Worm (Caenorhabditis elegans) whole organism, mixed stage, embryonic: ENCODE results near the gene T27A10.2.

ENCODE experiments used
- ceh-39 ChIP-seq: fragments of 150-350 bp; optimal IDR thresholded peaks from 2 replicates; lab custom pipeline; 2014; ENCODE audit warnings: missing biosample characterization, missing genetic modification characterization
- elt-3 ChIP-seq: fragments of 150-350 bp; optimal IDR thresholded peaks from 2 replicates; lab custom pipeline; 2014; ENCODE audit warnings: missing biosample characterization, missing genetic modification characterization
- flh-1 ChIP-seq: fragments of 200-800 bp; sonication (Bioruptor generic); optimal IDR thresholded peaks from 2 replicates; lab custom pipeline; 2018; ENCODE audit warnings: mild to moderate bottlenecking, missing genetic modification characterization, moderate library complexity, missing compliant biosample characterization
- mep-1 ChIP-seq: fragments of 150-350 bp; optimal IDR thresholded peaks from 2 replicates; lab custom pipeline; 2017; ENCODE audit warnings: missing biosample characterization, missing genetic modification reagents, missing genetic modification characterization, inconsistent platforms
- nhr-237 ChIP-seq: fragments of 150-350 bp; optimal IDR thresholded peaks from 2 replicates; lab custom pipeline; 2014; ENCODE audit warnings: missing biosample characterization, missing genetic modification characterization
- nhr-76 ChIP-seq: sonication (generic microtip); optimal IDR thresholded peaks from 2 replicates; lab custom pipeline; 2017; ENCODE audit warnings: missing biosample characterization, missing genetic modification characterization
- pha-4 ChIP-seq: fragments of 150-350 bp; optimal IDR thresholded peaks from 2 replicates; lab custom pipeline; 2018; ENCODE audit warnings: missing biosample characterization, missing genetic modification reagents, missing genetic modification characterization
- unc-120 ChIP-seq: sonication (generic microtip); optimal IDR thresholded peaks from 2 replicates; lab custom pipeline; 2017; ENCODE audit warnings: missing genetic modification characterization, missing compliant biosample characterization; ENCODE audit not compliant: poor library complexity, severe bottlenecking
- unc-62 ChIP-seq: fragments of 150-350 bp; optimal IDR thresholded peaks from 2 replicates; lab custom pipeline; 2014; ENCODE audit warnings: missing biosample characterization, missing genetic modification reagents, missing genetic modification characterization
- zip-8 ChIP-seq: fragments of 150-350 bp; optimal IDR thresholded peaks from 2 replicates; lab custom pipeline; 2014; ENCODE audit warnings: missing biosample characterization, missing genetic modification characterization
- ztf-11 ChIP-seq: fragments of 150-350 bp; optimal IDR thresholded peaks from 2 replicates; lab custom pipeline; 2014; ENCODE audit warnings: missing biosample characterization, missing genetic modification characterization

DNA sequence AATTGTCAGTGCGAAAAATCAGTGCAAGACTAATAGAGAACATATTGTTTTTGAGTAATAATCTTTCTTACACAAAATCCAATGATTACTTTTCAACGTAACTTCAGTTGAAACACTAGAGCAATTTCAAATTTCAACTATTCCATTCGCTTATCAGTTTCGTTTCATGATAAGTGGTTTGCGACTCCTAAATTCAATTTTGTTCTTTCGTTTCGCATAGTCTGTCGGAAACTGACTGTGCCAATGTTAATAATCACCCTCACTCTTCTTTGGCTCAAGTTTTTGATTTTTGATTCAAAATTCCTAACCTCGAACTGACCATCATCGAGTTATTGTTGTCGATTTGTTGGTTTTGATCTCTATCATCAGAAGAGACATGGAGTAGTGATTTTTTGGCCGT lies 37.0 kb upstream of the T27A10.2 start:
- no peak for TF ChIP-seq pha-4 (tag; lab: Kevin White, UChicago)
- TF ChIP-seq nhr-76 (tag; lab: Kevin White, UChicago) = no peak
- no peak for TF ChIP-seq nhr-237 (tag; lab: Kevin White, UChicago)
- no peak for TF ChIP-seq unc-62 (GFP tag; lab: Kevin White, UChicago)
- TF ChIP-seq mep-1 = no peak
- TF ChIP-seq ztf-11 (tag; lab: Kevin White, UChicago) = no peak
- no peak for TF ChIP-seq ceh-39 (tag; lab: Kevin White, UChicago)
- no peak for TF ChIP-seq flh-1 (GFP tag; lab: Kevin White, UChicago)
- no peak for TF ChIP-seq unc-120
- TF ChIP-seq elt-3 = no peak
- no peak for TF ChIP-seq zip-8 (tag; lab: Kevin White, UChicago)
